5 fruit fly cellular contexts compared by ENCODE assay signal in genomic region chrX:1135006-1135376, dm6.
A peak's percentile ranks its signal among the peaks of the same experiment; 100 is the strongest.
TF ChIP-seq lines count a peak whose summit lies in the region.

No protein-coding gene starts in this region.

- no peak for TF ChIP-seq CTCF in whole organism, embryonic (GFP tag; optimal IDR thresholded peaks at IDR 0.05; lab: Kevin White, UChicago)

TF ChIP-seq in Kc167, 6 proteins besides CTCF, POLR2A, EP300 and RAD21:
- peak; percentile 61 for TF ChIP-seq insv (optimal IDR thresholded peaks at IDR 0.05; lab: Kevin White, UChicago)
- TF ChIP-seq psq (optimal IDR thresholded peaks at IDR 0.05; lab: Kevin White, UChicago), result no peak
- no peak for TF ChIP-seq Myc (optimal IDR thresholded peaks at IDR 0.05; lab: Kevin White, UChicago)
- no peak for TF ChIP-seq h (optimal IDR thresholded peaks at IDR 0.05; lab: Kevin White, UChicago)

TF ChIP-seq in whole organism, embryonic, 481 proteins besides CTCF, POLR2A, EP300 and RAD21 (continues in another document):
- no peak for TF ChIP-seq Atf-2 (GFP tag; optimal IDR thresholded peaks at IDR 0.05; lab: Kevin White, UChicago)
- TF ChIP-seq CG18262 (tag; optimal IDR thresholded peaks at IDR 0.05; lab: Kevin White, UChicago), result peak; percentile 23
- TF ChIP-seq fu2 (GFP tag; optimal IDR thresholded peaks at IDR 0.05; lab: Kevin White, UChicago), result no peak
- TF ChIP-seq CG18599 (GFP tag; optimal IDR thresholded peaks at IDR 0.05; lab: Kevin White, UChicago), result peak; percentile 32
- TF ChIP-seq Pdp1 (GFP tag; optimal IDR thresholded peaks at IDR 0.05; lab: Kevin White, UChicago), result peak; percentile 13 to 37
- TF ChIP-seq CG4424 (GFP tag; optimal IDR thresholded peaks at IDR 0.05; lab: Kevin White, UChicago), result no peak
- TF ChIP-seq CoRest (tag; optimal IDR thresholded peaks at IDR 0.05; lab: Kevin White, UChicago), result peak; percentile 51
- TF ChIP-seq CG15269 (tag; optimal IDR thresholded peaks at IDR 0.05; lab: Kevin White, UChicago), result peak; percentile 10
- TF ChIP-seq CG14710 (tag; optimal IDR thresholded peaks at IDR 0.05; lab: Kevin White, UChicago), result peak; percentile 14
- TF ChIP-seq grau (tag; optimal IDR thresholded peaks at IDR 0.05; lab: Kevin White, UChicago), result peak; percentile 34
- TF ChIP-seq mld (GFP tag; IDR thresholded peaks at IDR 0.05; lab: Robert Waterston, UW; ENCODE audit: partially characterized antibody), result no peak
- TF ChIP-seq CG10147 (GFP tag; optimal IDR thresholded peaks at IDR 0.05; lab: Kevin White, UChicago), result peak; percentile 2
- TF ChIP-seq CG17186 (GFP tag; optimal IDR thresholded peaks at IDR 0.05; lab: Kevin White, UChicago), result no peak
- no peak for TF ChIP-seq NfI (GFP tag; optimal IDR thresholded peaks at IDR 0.05; lab: Kevin White, UChicago)
- peak; percentile 78 for TF ChIP-seq sens (GFP tag; lab: Kevin White, UChicago)
- peak; percentile 72 for TF ChIP-seq ewg (GFP tag; optimal IDR thresholded peaks at IDR 0.05; lab: Kevin White, UChicago)
- peak; percentile 29 for TF ChIP-seq CG2120 (GFP tag; optimal IDR thresholded peaks at IDR 0.05; lab: Kevin White, UChicago)
- TF ChIP-seq CG5180 (GFP tag; optimal IDR thresholded peaks at IDR 0.05; lab: Kevin White, UChicago), result peak; percentile 100
- peak; percentile 32 for TF ChIP-seq lab (GFP tag; optimal IDR thresholded peaks at IDR 0.05; lab: Kevin White, UChicago)
- peak; percentile 36 for TF ChIP-seq Meics (GFP tag; optimal IDR thresholded peaks at IDR 0.05; lab: Kevin White, UChicago)
- peak in 1 of 2 experiments; percentile 31 for TF ChIP-seq Hr51 (GFP tag; optimal IDR thresholded peaks at IDR 0.05; lab: Kevin White, UChicago)
- peak; percentile 53; the same call in 2 of the 3 replicates for TF ChIP-seq CG17361 (GFP tag; IDR thresholded peaks at IDR 0.05; lab: Robert Waterston, UW)

TF ChIP-seq in whole organism, prepupa, 60 proteins besides CTCF, POLR2A, EP300 and RAD21 (continues in another document):
- no peak for TF ChIP-seq CG1621 (tag; optimal IDR thresholded peaks at IDR 0.05; lab: Kevin White, UChicago)
- TF ChIP-seq Sox14 (GFP tag; optimal IDR thresholded peaks at IDR 0.05; lab: Kevin White, UChicago), result peak; percentile 3
- 0 out of 2 replicates have a peak, but pooled peaks have one; percentile 12 for TF ChIP-seq Gug (GFP tag; IDR thresholded peaks at IDR 0.05; lab: Robert Waterston, UW)
- no peak for TF ChIP-seq Sox15 (GFP tag; optimal IDR thresholded peaks at IDR 0.05; lab: Kevin White, UChicago)
- TF ChIP-seq fd59A (GFP tag; optimal IDR thresholded peaks at IDR 0.05; lab: Kevin White, UChicago), result no peak
- TF ChIP-seq Hr4 (GFP tag; optimal IDR thresholded peaks at IDR 0.05; lab: Kevin White, UChicago), result peak; percentile 31
- TF ChIP-seq eg (GFP tag; IDR thresholded peaks at IDR 0.05; lab: Robert Waterston, UW), result 0 out of 3 replicates have a peak, but pooled peaks have one; percentile 30
- no peak for TF ChIP-seq fd85E (GFP tag; optimal IDR thresholded peaks at IDR 0.05; lab: Kevin White, UChicago)
- TF ChIP-seq CG10669 (GFP tag; optimal IDR thresholded peaks at IDR 0.05; lab: Kevin White, UChicago), result peak; percentile 18
- no peak for TF ChIP-seq Sox102F (GFP tag; optimal IDR thresholded peaks at IDR 0.05; lab: Kevin White, UChicago)
- TF ChIP-seq fkh (GFP tag; optimal IDR thresholded peaks at IDR 0.05; lab: Kevin White, UChicago), result peak; percentile 22
- TF ChIP-seq CG6163 (GFP tag; IDR thresholded peaks at IDR 0.05; lab: Robert Waterston, UW), result no peak
- TF ChIP-seq Hr38 (GFP tag; optimal IDR thresholded peaks at IDR 0.05; lab: Kevin White, UChicago), result no peak
- TF ChIP-seq spab (GFP tag; optimal IDR thresholded peaks at IDR 0.05; lab: Kevin White, UChicago), result no peak
- TF ChIP-seq lz (GFP tag; optimal IDR thresholded peaks at IDR 0.05; lab: Kevin White, UChicago), result peak; percentile 28
- TF ChIP-seq achi (GFP tag; optimal IDR thresholded peaks at IDR 0.05; lab: Kevin White, UChicago), result no peak
- TF ChIP-seq CG4318 (GFP tag; optimal IDR thresholded peaks at IDR 0.05; lab: Kevin White, UChicago), result no peak
- TF ChIP-seq salr (GFP tag; optimal IDR thresholded peaks at IDR 0.05; lab: Kevin White, UChicago), result no peak
- TF ChIP-seq Hr39 (GFP tag; optimal IDR thresholded peaks at IDR 0.05; lab: Kevin White, UChicago), result no peak
- no peak for TF ChIP-seq Eip93F (GFP tag; optimal IDR thresholded peaks at IDR 0.05; lab: Kevin White, UChicago)
- TF ChIP-seq dsx (GFP tag; optimal IDR thresholded peaks at IDR 0.05; lab: Kevin White, UChicago; ENCODE audit: poor library complexity, severe bottlenecking), result no peak
- no peak for TF ChIP-seq Blimp-1 (GFP tag; optimal IDR thresholded peaks at IDR 0.05; lab: Kevin White, UChicago)
- no peak for TF ChIP-seq CG10631 (GFP tag; optimal IDR thresholded peaks at IDR 0.05; lab: Kevin White, UChicago)

TF ChIP-seq in whole organism, pupa, 21 proteins besides CTCF, POLR2A, EP300 and RAD21:
- TF ChIP-seq Pif1A (GFP tag; optimal IDR thresholded peaks at IDR 0.05; lab: Kevin White, UChicago) (peak; percentile 26), CG14655 (GFP tag; optimal IDR thresholded peaks at IDR 0.05; lab: Kevin White, UChicago) (peak; percentile 39), Pif1B (GFP tag; optimal IDR thresholded peaks at IDR 0.05; lab: Kevin White, UChicago) (peak; percentile 15), CG4496 (GFP tag; IDR thresholded peaks at IDR 0.05; lab: Robert Waterston, UW) (peak; percentile 43; the same call in 1 of the 3 replicates), CG13204 (GFP tag; optimal IDR thresholded peaks at IDR 0.05; lab: Kevin White, UChicago) (no peak), CG17806 (tag; optimal IDR thresholded peaks at IDR 0.05; lab: Kevin White, UChicago) (peak; percentile 10), CG8159 (tag; optimal IDR thresholded peaks at IDR 0.05; lab: Kevin White, UChicago) (peak; percentile 35), CG32121 (GFP tag; IDR thresholded peaks at IDR 0.05; lab: Robert Waterston, UW) (0 out of 2 replicates have a peak, but pooled peaks have one; percentile 12), CG9948 (tag; optimal IDR thresholded peaks at IDR 0.05; lab: Kevin White, UChicago) (peak; percentile 5), fd96Ca (GFP tag; IDR thresholded peaks at IDR 0.05; lab: Robert Waterston, UW) (peak; percentile 49; the same call in 1 of the 3 replicates), Ets98B (GFP tag; IDR thresholded peaks at IDR 0.05; lab: Robert Waterston, UW) (no peak), CG10348 (GFP tag; IDR thresholded peaks at IDR 0.05; lab: Robert Waterston, UW) (no peak), CG8301 (tag; optimal IDR thresholded peaks at IDR 0.05; lab: Kevin White, UChicago) (peak; percentile 25)

TF ChIP-seq in whole organism, wandering third instar larva, 38 proteins besides CTCF, POLR2A, EP300 and RAD21:
- TF ChIP-seq fru (GFP tag; optimal IDR thresholded peaks at IDR 0.05; lab: Kevin White, UChicago) (peak; percentile 25), HLH106 (tag; optimal IDR thresholded peaks at IDR 0.05; lab: Kevin White, UChicago) (peak; percentile 38), brk (GFP tag; optimal IDR thresholded peaks at IDR 0.05; lab: Kevin White, UChicago) (no peak), foxo (GFP tag; optimal IDR thresholded peaks at IDR 0.05; lab: Kevin White, UChicago) (peak in 1 of 2 experiments; percentile 32), h (GFP tag; optimal IDR thresholded peaks at IDR 0.05; lab: Kevin White, UChicago) (peak; percentile 63), CG32264 (GFP tag; optimal IDR thresholded peaks at IDR 0.05; lab: Kevin White, UChicago) (no peak), Vsx2 (GFP tag; optimal IDR thresholded peaks at IDR 0.05; lab: Kevin White, UChicago; ENCODE audit: partially characterized antibody) (peak; percentile 20), Dif (GFP tag; optimal IDR thresholded peaks at IDR 0.05; lab: Kevin White, UChicago; ENCODE audit: partially characterized antibody) (peak; percentile 2), rgr (GFP tag; optimal IDR thresholded peaks at IDR 0.05; lab: Kevin White, UChicago) (peak; percentile 26), woc (GFP tag; optimal IDR thresholded peaks at IDR 0.05; lab: Kevin White, UChicago) (peak; percentile 89), Myc (optimal IDR thresholded peaks at IDR 0.05; lab: Kevin White, UChicago) (peak; percentile 93), CG9705 (GFP tag; optimal IDR thresholded peaks at IDR 0.05; lab: Kevin White, UChicago) (no peak)
